Worm (Caenorhabditis elegans) whole organism, dauer: ENCODE data around the gene W04B5.8.
"Not testable (repeated sequence)": the region's sequence is repeated elsewhere in the genome, so short reads cannot be mapped to it uniquely, and the experiment has no call there.

Experiments used
- unc-62 ChIP-seq: sonication (generic microtip); optimal IDR thresholded peaks from 2 replicates; lab custom pipeline; 2017; ENCODE audit warnings: missing biosample characterization, missing genetic modification reagents, missing genetic modification characterization

Gene W04B5.8

ce11 chrIII:2426122-2426521, at the start of gene W04B5.8:
TSS of gene W04B5.8 (plus strand) at chrIII:2426316.
- no peak for TF ChIP-seq unc-62 (GFP tag; lab: Kevin White, UChicago)

ce11 chrIII:2384364-2384763, 41.8 kb upstream of the W04B5.8 start:
- TF ChIP-seq unc-62 (GFP tag; lab: Kevin White, UChicago): no peak

- no peak for TF ChIP-seq unc-62 (GFP tag; lab: Kevin White, UChicago)
Measured at ce11 chrIII:2386483-2386882, 39.6 kb upstream of the W04B5.8 start, which contains the start of gene H14E04.3. TSS of gene H14E04.3 (minus strand) at chrIII:2386583.

ce11 chrIII:2391704-2392103, 34.4 kb upstream of the W04B5.8 start:
- TF ChIP-seq unc-62 (GFP tag; lab: Kevin White, UChicago): no peak

- TF ChIP-seq unc-62 (GFP tag; lab: Kevin White, UChicago): no peak
Measured at ce11 chrIII:2393666-2394154, 32.4 kb upstream of the W04B5.8 start.

- no peak for TF ChIP-seq unc-62 (GFP tag; lab: Kevin White, UChicago)
Measured at ce11 chrIII:2401126-2402123, 24.7 kb upstream of the W04B5.8 start, which contains the start of the genes cic-1 and strm-1. TSS of gene cic-1 (minus strand) at chrIII:2401221. TSS of gene strm-1 (plus strand) at chrIII:2402070.

DNA sequence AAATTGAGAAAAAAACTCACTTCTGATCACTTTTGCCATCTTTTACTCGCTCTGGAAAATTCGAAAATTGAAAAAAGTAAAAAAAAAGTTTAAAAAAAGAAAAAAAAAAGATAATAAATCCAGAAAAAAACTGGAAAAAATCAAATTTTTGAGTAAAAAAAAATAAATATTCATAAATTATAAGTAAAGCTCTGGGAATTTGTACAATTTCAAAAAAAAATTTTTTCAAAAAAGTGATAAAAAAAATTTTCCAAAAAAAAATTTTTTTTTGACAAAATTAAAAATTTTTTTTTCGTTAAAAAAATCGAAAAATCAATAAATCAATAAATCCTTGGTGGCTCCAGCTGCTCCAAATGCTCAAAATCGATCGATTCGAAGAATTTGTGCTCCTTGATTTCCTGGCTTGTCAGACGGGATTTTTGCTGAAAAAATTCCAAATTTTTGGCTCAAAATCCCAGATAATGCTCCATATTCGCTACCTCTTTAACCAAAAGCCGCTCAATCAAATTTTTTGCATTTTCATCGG, 15.1 kb upstream of the W04B5.8 start, which contains the start of gene mrpl-30:
mrpl-30 (minus strand) TSS at position 51 of the 526 bp plus-strand sequence.
- no peak for TF ChIP-seq unc-62 (GFP tag; lab: Kevin White, UChicago)

DNA sequence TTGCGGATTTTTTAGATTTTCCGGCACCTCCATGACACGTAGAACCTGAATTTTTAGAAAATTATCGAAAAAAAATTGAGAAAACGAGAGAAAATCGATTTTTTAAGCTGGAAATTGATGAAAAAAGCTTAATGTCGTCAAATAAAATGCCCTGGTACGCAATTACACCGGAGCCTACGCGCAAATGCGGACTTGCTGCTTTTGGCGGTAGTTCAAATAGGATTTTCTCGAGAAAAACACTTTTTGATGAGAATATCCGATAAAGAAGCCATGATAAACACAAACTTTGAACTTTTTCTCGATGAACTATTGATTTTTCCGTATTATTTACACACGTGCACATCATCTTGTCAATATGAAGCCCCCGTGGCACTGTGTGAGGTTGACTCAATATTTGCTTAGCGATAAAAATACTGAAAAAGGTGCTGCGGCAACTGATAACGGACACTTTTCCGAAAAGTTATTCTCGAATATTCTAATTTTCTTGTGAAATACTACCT, 7.9 kb upstream of the W04B5.8 start, which contains the start of the genes W04B5.5 and W04B5.3:
W04B5.5 (minus strand) TSS at position 51 of the 500 bp plus-strand sequence.
W04B5.3 (plus strand) TSS at position 356 of the 500 bp plus-strand sequence.
- TF ChIP-seq unc-62 (GFP tag; lab: Kevin White, UChicago): no peak

- TF ChIP-seq unc-62 (GFP tag; lab: Kevin White, UChicago): no peak
Measured at ce11 chrIII:2418981-2419380, 7.1 kb upstream of the W04B5.8 start.

DNA sequence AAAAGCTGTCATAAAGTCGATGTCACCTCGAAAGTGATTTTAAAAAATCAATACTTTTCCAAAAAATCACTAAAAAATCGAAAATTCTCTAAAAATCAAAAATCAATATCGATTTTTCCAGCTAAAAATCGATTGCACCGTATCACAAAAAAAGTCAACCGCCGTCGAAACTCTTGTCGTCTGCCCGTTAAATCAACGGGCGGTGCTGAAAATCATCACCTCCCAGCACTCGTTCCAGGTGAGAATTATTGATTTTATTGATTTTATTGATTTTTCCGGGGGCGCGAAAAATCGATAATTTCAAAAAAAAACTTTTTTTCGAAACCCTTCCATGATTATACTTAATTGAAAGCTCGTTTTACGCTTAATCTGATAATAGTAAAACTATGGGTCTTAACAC, 6.6 kb upstream of the W04B5.8 start:
- no peak for TF ChIP-seq unc-62 (GFP tag; lab: Kevin White, UChicago)

DNA sequence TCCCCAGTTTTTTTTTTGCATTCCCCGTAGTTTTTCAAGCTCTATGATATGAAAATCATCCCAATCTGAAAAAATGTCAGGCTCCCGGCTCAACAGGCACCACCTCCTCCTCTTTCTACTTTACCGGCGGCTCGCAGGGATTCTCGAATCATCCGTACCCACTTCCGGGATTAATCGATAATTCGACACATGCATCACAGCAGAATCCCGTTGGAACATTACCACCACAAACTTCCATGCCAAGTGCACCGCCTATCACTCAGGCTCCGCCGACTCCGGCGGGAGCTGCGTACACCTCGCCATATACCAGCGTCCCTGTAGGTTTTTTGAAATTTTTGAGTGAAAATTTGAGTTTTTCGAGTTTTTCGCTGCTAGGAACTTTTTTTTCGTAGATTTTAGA, 4.9 kb upstream of the W04B5.8 start:
- TF ChIP-seq unc-62 (GFP tag; lab: Kevin White, UChicago): no peak

ce11 chrIII:2423638-2424037, 2.5 kb upstream of the W04B5.8 start:
- TF ChIP-seq unc-62 (GFP tag; lab: Kevin White, UChicago): no peak

- TF ChIP-seq unc-62 (GFP tag; lab: Kevin White, UChicago): no peak
Measured at ce11 chrIII:2424783-2425329, 1.3 kb upstream of the W04B5.8 start.

DNA sequence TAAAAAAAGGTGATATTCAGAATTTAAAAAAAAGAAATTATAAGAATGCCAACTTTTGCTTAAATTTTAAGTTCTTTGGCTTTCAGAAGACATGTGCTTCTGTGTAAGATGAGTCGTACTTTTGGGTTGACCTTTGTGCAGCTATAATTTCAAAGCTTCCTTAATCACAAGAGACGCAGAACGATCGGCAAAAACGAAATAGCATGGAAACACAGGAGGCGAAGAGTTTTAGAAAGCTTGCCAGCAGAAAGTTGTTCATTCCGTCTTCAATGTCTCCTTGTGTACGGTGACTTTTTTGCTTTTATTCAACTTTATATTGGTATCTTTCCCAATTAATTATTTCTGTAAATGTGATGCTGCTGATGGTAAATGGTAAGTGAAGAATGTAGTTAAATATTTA, 6.8 kb downstream of the W04B5.8 start:
- no peak for TF ChIP-seq unc-62 (GFP tag; lab: Kevin White, UChicago)

DNA sequence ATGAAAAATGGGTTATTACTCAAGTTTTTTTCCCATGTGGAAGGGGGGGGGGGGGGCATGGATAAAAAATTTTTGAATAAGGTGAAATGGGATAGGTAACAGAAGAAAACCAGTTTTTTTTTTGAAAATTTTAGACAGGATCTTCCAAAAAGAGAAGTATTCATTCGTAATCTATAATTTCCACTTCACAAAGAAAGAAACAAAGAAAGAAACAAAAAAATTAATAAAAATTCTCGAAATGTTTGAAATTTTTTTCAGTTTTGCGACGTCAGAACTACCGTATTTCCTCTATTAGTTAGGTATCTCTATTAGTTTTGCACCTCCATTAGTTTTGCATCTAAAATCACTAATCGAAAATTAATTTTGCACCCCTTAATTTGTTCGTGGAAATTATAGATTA, 9.3 kb downstream of the W04B5.8 start, which contains the start of gene W04B5.6:
W04B5.6 (minus strand) TSS at position 101 of the 400 bp plus-strand sequence.
- not testable (repeated sequence) for TF ChIP-seq unc-62 (GFP tag; lab: Kevin White, UChicago)
